Worm (Caenorhabditis elegans): Measurements from ENCODE around the gene nstp-7.

- no peak for TF ChIP-seq B0310.2 (tag; optimal IDR thresholded peaks at IDR 0.05)
- no peak for TF ChIP-seq flt-1 (GFP tag; IDR thresholded peaks at IDR 0.05)
- no peak for TF ChIP-seq ama-1 (optimal IDR thresholded peaks at IDR 0.05)
- TF ChIP-seq hmbx-1 (tag; optimal IDR thresholded peaks at IDR 0.05), result no peak
- TF ChIP-seq pes-1 (GFP tag; IDR thresholded peaks at IDR 0.05), result no peak
- TF ChIP-seq F13C5.2 (tag; optimal IDR thresholded peaks at IDR 0.05), result no peak
- no peak for TF ChIP-seq ceh-13 (GFP tag; optimal IDR thresholded peaks at IDR 0.05)
- no peak for TF ChIP-seq tra-4 (tag; optimal IDR thresholded peaks at IDR 0.05)
- no peak for TF ChIP-seq ceh-36 (tag; optimal IDR thresholded peaks at IDR 0.05)
- TF ChIP-seq scrt-1 (GFP tag; IDR thresholded peaks at IDR 0.05), result no peak
- no peak for TF ChIP-seq hmg-4 (GFP tag; optimal IDR thresholded peaks at IDR 0.05)
- no peak for TF ChIP-seq tbx-37 (GFP tag; conservative IDR thresholded peaks at IDR 0.05)
- TF ChIP-seq ets-7 (tag; optimal IDR thresholded peaks at IDR 0.05), result no peak
- TF ChIP-seq sea-1 (GFP tag; conservative IDR thresholded peaks at IDR 0.05), result no peak
Observed at ce11 chrV:587818-588217, 6.1 kb downstream of the nstp-7 start, which contains the start of gene K06H6.1.
